Worm (Caenorhabditis elegans): ENCODE data around the gene mua-3.

The mua-3 gene

ce11 chrIII:10214540-10214979, 54.1 kb downstream of the mua-3 start (continued):
- TF ChIP-seq dmd-8 (GFP tag; IDR thresholded peaks at IDR 0.05) (0 out of 2 replicates have a peak, but pooled peaks have one; percentile 37), hlh-11 (tag; optimal IDR thresholded peaks at IDR 0.05) (peak; percentile 74), daf-16 (GFP tag; optimal IDR thresholded peaks at IDR 0.05) (peak; percentile 40 to 51), daf-16 (tag; optimal IDR thresholded peaks at IDR 0.05) (peak; percentile 69), ama-1 (optimal IDR thresholded peaks at IDR 0.05) (peak; percentile 90), skn-1 (tag; optimal IDR thresholded peaks at IDR 0.05) (no peak), tra-1 (GFP tag; IDR thresholded peaks at IDR 0.05) (peak; percentile 50), ZK546.5 (tag; optimal IDR thresholded peaks at IDR 0.05) (no peak), lin-39 (tag; optimal IDR thresholded peaks at IDR 0.05) (no peak), lin-29 (GFP tag; IDR thresholded peaks at IDR 0.05) (no peak), T20F7.1 (GFP tag; optimal IDR thresholded peaks at IDR 0.05) (no peak), nhr-237 (tag; optimal IDR thresholded peaks at IDR 0.05) (no peak), ZK337.2 (GFP tag; IDR thresholded peaks at IDR 0.05) (0 out of 2 replicates have a peak, but pooled peaks have one; percentile 25), gei-8 (GFP tag; optimal IDR thresholded peaks at IDR 0.05) (peak; percentile 52), lir-3 (tag; optimal IDR thresholded peaks at IDR 0.05) (no peak), snpc-4 (tag; optimal IDR thresholded peaks at IDR 0.05) (no peak), lim-7 (GFP tag; IDR thresholded peaks at IDR 0.05) (0 out of 2 replicates have a peak, but pooled peaks have one; percentile 32), nhr-28 (tag; optimal IDR thresholded peaks at IDR 0.05) (no peak), attf-4 (tag; optimal IDR thresholded peaks at IDR 0.05) (no peak), spr-1 (tag; optimal IDR thresholded peaks at IDR 0.05) (peak; percentile 56), nhr-41 (GFP tag; IDR thresholded peaks at IDR 0.05) (0 out of 2 replicates have a peak, but pooled peaks have one; percentile 19), egl-43 (GFP tag; IDR thresholded peaks at IDR 0.05) (peak; percentile 79), sdz-12 (GFP tag; optimal IDR thresholded peaks at IDR 0.05) (peak; percentile 86)

ce11 chrIII:10215882-10216281, 55.4 kb downstream of the mua-3 start:
- TF ChIP-seq lin-39 (tag; optimal IDR thresholded peaks at IDR 0.05) (no peak), nhr-6 (tag; optimal IDR thresholded peaks at IDR 0.05) (no peak), F44E2.7 (GFP tag; IDR thresholded peaks at IDR 0.05) (no peak), daf-12 (tag; optimal IDR thresholded peaks at IDR 0.05) (no peak), ceh-28 (tag; optimal IDR thresholded peaks at IDR 0.05) (no peak), daf-16 (GFP tag; optimal IDR thresholded peaks at IDR 0.05) (peak in 1 of 2 experiments; percentile 31), daf-16 (tag; optimal IDR thresholded peaks at IDR 0.05) (no peak), aha-1 (tag) (peak; percentile 94), T26A8.4 (GFP tag; IDR thresholded peaks at IDR 0.05) (no peak)

ce11 chrIII:10216585-10217278, 56.2 kb downstream of the mua-3 start, which contains the start of gene cts-1:
cts-1 (minus strand) TSS chrIII:10216635.
- TF ChIP-seq dve-1 (tag; optimal IDR thresholded peaks at IDR 0.05; ENCODE audit: insufficient read depth) (peak; percentile 97), rbr-2 (tag; optimal IDR thresholded peaks at IDR 0.05) (peak; percentile 70), Y75B8A.6 (GFP tag; IDR thresholded peaks at IDR 0.05) (no peak), aly-2 (tag; optimal IDR thresholded peaks at IDR 0.05) (no peak), Y48G9A.11 (GFP tag; IDR thresholded peaks at IDR 0.05) (no peak), madf-5 (GFP tag; IDR thresholded peaks at IDR 0.05) (no peak), lin-1 (GFP tag; IDR thresholded peaks at IDR 0.05) (no peak), mep-1 (tag; optimal IDR thresholded peaks at IDR 0.05) (peak; percentile 89), duxl-1 (tag; optimal IDR thresholded peaks at IDR 0.05; ENCODE audit: poor library complexity) (peak; percentile 66), nhr-6 (tag; optimal IDR thresholded peaks at IDR 0.05) (peak; percentile 84), nhr-102 (tag; optimal IDR thresholded peaks at IDR 0.05) (peak; percentile 69), pha-4 (GFP tag; IDR thresholded peaks at IDR 0.05) (no peak), pha-4 (tag; optimal IDR thresholded peaks at IDR 0.05) (peak; percentile 57), nhr-25 (tag; optimal IDR thresholded peaks at IDR 0.05; ENCODE audit: borderline replicate concordance, insufficient read depth) (peak; percentile 50), cey-2 (tag; optimal IDR thresholded peaks at IDR 0.05; ENCODE audit: borderline replicate concordance, insufficient read depth) (peak; percentile 69), nhr-48 (tag; optimal IDR thresholded peaks at IDR 0.05) (peak; percentile 81), hif-1 (tag; optimal IDR thresholded peaks at IDR 0.05) (peak in 1 of 2 experiments; percentile 68), pqm-1 (tag; optimal IDR thresholded peaks at IDR 0.05) (peak; percentile 67), hlh-11 (tag; optimal IDR thresholded peaks at IDR 0.05) (peak; percentile 93), T26A8.4 (GFP tag; IDR thresholded peaks at IDR 0.05) (no peak), zfp-2 (tag; optimal IDR thresholded peaks at IDR 0.05) (no peak), lin-15B (tag; optimal IDR thresholded peaks at IDR 0.05) (no peak)
